Fruit fly (Drosophila melanogaster) whole organism, prepupa: ENCODE results near the gene CG31274.

ENCODE experiments used
- CG16779 ChIP-seq: fragments of 200-800 bp; sonication (Bioruptor generic); optimal IDR thresholded peaks from 3 replicates; lab custom pipeline; 2017; ENCODE audit warnings: missing biosample characterization, mild to moderate bottlenecking, missing genetic modification characterization
- CG32006 ChIP-seq: fragments of 200-800 bp; sonication (Bioruptor generic); optimal IDR thresholded peaks from 3 replicates; lab custom pipeline; 2017; ENCODE audit warnings: missing biosample characterization, mild to moderate bottlenecking, missing genetic modification characterization
- CG4318 ChIP-seq: fragments of 200-800 bp; sonication (Bioruptor generic); optimal IDR thresholded peaks from 3 replicates; lab custom pipeline; 2017; ENCODE audit warnings: missing biosample characterization, mild to moderate bottlenecking, missing genetic modification characterization
- CG6163 ChIP-seq: fragments of 200-800 bp; sonication (Bioruptor generic); IDR thresholded peaks from 3 replicates; pipeline ENCODE4 v1.3.6; 2022; ENCODE audit warnings: missing biosample characterization, missing genetic modification characterization
- CG6854 ChIP-seq: fragments of 200-800 bp; sonication (Bioruptor generic); optimal IDR thresholded peaks from 2 replicates; lab custom pipeline; 2017; ENCODE audit warnings: missing biosample characterization, mild to moderate bottlenecking, missing genetic modification characterization
- CG9139 ChIP-seq: fragments of 200-800 bp; sonication (Bioruptor generic); optimal IDR thresholded peaks from 3 replicates; lab custom pipeline; 2017; ENCODE audit warnings: missing biosample characterization, mild to moderate bottlenecking, missing genetic modification characterization
- Lpt ChIP-seq: fragments of 200-800 bp; sonication (Bioruptor generic); optimal IDR thresholded peaks from 3 replicates; lab custom pipeline; 2016; ENCODE audit warnings: missing biosample characterization, missing genetic modification characterization
- OdsH ChIP-seq: fragments of 200-800 bp; sonication (Bioruptor generic); optimal IDR thresholded peaks from 3 replicates; lab custom pipeline; 2016; ENCODE audit warnings: missing biosample characterization, missing genetic modification characterization
- Sox102F ChIP-seq: fragments of 200-800 bp; sonication (Bioruptor generic); optimal IDR thresholded peaks from 2 replicates; lab custom pipeline; 2016; ENCODE audit warnings: missing biosample characterization, mild to moderate bottlenecking, missing genetic modification characterization
- esn ChIP-seq: fragments of 200-800 bp; sonication (Bioruptor generic); optimal IDR thresholded peaks from 2 replicates; lab custom pipeline; 2016; ENCODE audit warnings: missing biosample characterization, mild to moderate bottlenecking, missing genetic modification characterization, moderate library complexity
- svp ChIP-seq: fragments of 200-800 bp; sonication (Bioruptor generic); peaks from one replicate; lab custom pipeline; 2016; ENCODE audit warnings: missing biosample characterization, missing genetic modification characterization

dm6 chr3R:16991781-16992180 lies 1.0 kb upstream of the CG31274 start, which contains the start of gene EMC2B:
- no peak for TF ChIP-seq OdsH (GFP tag; lab: Kevin White, UChicago)
- peak; percentile 47 for TF ChIP-seq Sox102F (GFP tag; lab: Kevin White, UChicago)
- no peak for TF ChIP-seq CG6163 (GFP tag; lab: Robert Waterston, UW)
- TF ChIP-seq CG9139 (GFP tag; lab: Kevin White, UChicago) = no peak
- TF ChIP-seq CG6854 = peak; percentile 8
- peak; percentile 20 for TF ChIP-seq svp (GFP tag; lab: Kevin White, UChicago)
- no peak for TF ChIP-seq CG16779
- peak; percentile 58 for TF ChIP-seq esn
- TF ChIP-seq Lpt (GFP tag; lab: Kevin White, UChicago) = no peak
- TF ChIP-seq CG32006 (GFP tag; lab: Kevin White, UChicago) = no peak
- no peak for TF ChIP-seq CG4318 (GFP tag; lab: Kevin White, UChicago)
